Fruit fly (Drosophila melanogaster) Kc167 (cell line): ENCODE data around the gene Ptpmeg2.

Experiments used
- Myc ChIP-seq: fragments of >200 bp; optimal IDR thresholded peaks from 2 replicates; lab custom pipeline; 2017; ENCODE audit warnings: missing external identifiers
- Sin3A ChIP-seq: fragments of >200 bp; optimal IDR thresholded peaks from 2 replicates; lab custom pipeline; 2018; ENCODE audit warnings: missing external identifiers
- h ChIP-seq: fragments of >200 bp; optimal IDR thresholded peaks from 3 replicates; lab custom pipeline; 2018; ENCODE audit warnings: missing external identifiers
- insv ChIP-seq: fragments of >200 bp; optimal IDR thresholded peaks from 3 replicates; lab custom pipeline; 2018; ENCODE audit warnings: missing external identifiers
- psq ChIP-seq: fragments of >200 bp; optimal IDR thresholded peaks from 2 replicates; lab custom pipeline; 2017; ENCODE audit warnings: missing external identifiers

dm6 chrX:9647067-9647466, 11.9 kb downstream of the Ptpmeg2 start:
- TF ChIP-seq h (lab: Kevin White, UChicago): no peak
- no peak for TF ChIP-seq Myc (lab: Kevin White, UChicago)
- no peak for TF ChIP-seq Sin3A
- TF ChIP-seq insv (lab: Kevin White, UChicago): no peak
- TF ChIP-seq psq (lab: Kevin White, UChicago): no peak
